Worm (Caenorhabditis elegans) whole organism, L1 larva: ENCODE results near the gene srd-42.

Experiments
- C16A3.4 ChIP-seq: fragments of 150-350 bp; optimal IDR thresholded peaks from 2 replicates; lab custom pipeline; 2014; ENCODE audit warnings: missing biosample characterization, missing genetic modification characterization
- aha-1 ChIP-seq: fragments of 150-350 bp; optimal IDR thresholded peaks from 2 replicates; lab custom pipeline; 2014; ENCODE audit warnings: missing biosample characterization, missing genetic modification characterization
- alr-1 ChIP-seq: fragments of 200-800 bp; sonication (Bioruptor generic); optimal IDR thresholded peaks from 2 replicates; lab custom pipeline; 2018; ENCODE audit warnings: borderline replicate concordance, mild to moderate bottlenecking, missing genetic modification characterization, missing compliant biosample characterization
- ceh-63 ChIP-seq: fragments of 200-800 bp; sonication (Bioruptor generic); optimal IDR thresholded peaks from 2 replicates; lab custom pipeline; 2018; ENCODE audit warnings: mild to moderate bottlenecking, missing genetic modification characterization, missing compliant biosample characterization
- ceh-8 ChIP-seq: fragments of 200-800 bp; sonication (Bioruptor generic); optimal IDR thresholded peaks from 2 replicates; lab custom pipeline; 2018; ENCODE audit warnings: mild to moderate bottlenecking, missing genetic modification characterization, moderate library complexity, missing compliant biosample characterization
- ceh-82 ChIP-seq, 3 experiments: fragments of 150-350 bp in 1 of 3; sonication (generic microtip) in 2 of 3; optimal IDR thresholded peaks; 2 replicates each; lab custom pipeline; 2014 to 2017; ENCODE audit warnings: missing biosample characterization in 3 of 3, missing genetic modification characterization in 3 of 3
- ceh-88 ChIP-seq: fragments of 200-800 bp; sonication (Bioruptor generic); IDR thresholded peaks from 2 replicates; pipeline ENCODE4 v1.3.6; 2022; ENCODE audit warnings: missing genetic modification characterization, missing compliant biosample characterization
- ceh-90 ChIP-seq: sonication (generic microtip); optimal IDR thresholded peaks from 2 replicates; lab custom pipeline; 2016; ENCODE audit warnings: missing genetic modification characterization, missing compliant biosample characterization
- dpl-1 ChIP-seq, 3 experiments: fragments of 150-350 bp in 2 of 3; sonication (generic microtip) in 1 of 3; optimal IDR thresholded peaks; 2 replicates each; lab custom pipeline; 2014 to 2017; ENCODE audit warnings: missing biosample characterization in 3 of 3, missing genetic modification characterization in 3 of 3, missing genetic modification reagents in 3 of 3
- dsc-1 ChIP-seq: sonication (generic microtip); optimal IDR thresholded peaks from 2 replicates; lab custom pipeline; 2016; ENCODE audit warnings: mild to moderate bottlenecking, missing genetic modification characterization, missing compliant biosample characterization
- efl-1 ChIP-seq, 4 experiments: fragments of 150-350 bp; optimal IDR thresholded peaks in 3 of 4; peaks in 1 of 4; 1 replicate in 1 of 4; 2 replicates in 3 of 4; lab custom pipeline; 2014; ENCODE audit warnings: missing biosample characterization in 2 of 4, missing genetic modification characterization in 2 of 4, missing genetic modification reagents in 2 of 4
- elt-2 ChIP-seq: sonication (generic microtip); optimal IDR thresholded peaks from 2 replicates; lab custom pipeline; 2016; ENCODE audit warnings: missing genetic modification characterization, mild to moderate bottlenecking, inconsistent platforms, missing compliant biosample characterization, missing genetic modification reagents
- ets-5 ChIP-seq: fragments of 200-800 bp; sonication (Bioruptor generic); IDR thresholded peaks from 2 replicates; pipeline ENCODE4 v1.3.6; 2022; ENCODE audit warnings: missing genetic modification characterization, missing compliant biosample characterization
- fkh-8 ChIP-seq: sonication (generic microtip); optimal IDR thresholded peaks from 2 replicates; lab custom pipeline; 2016; ENCODE audit warnings: mild to moderate bottlenecking, missing genetic modification characterization, missing compliant biosample characterization
- fos-1 ChIP-seq: fragments of 150-350 bp; optimal IDR thresholded peaks from 2 replicates; lab custom pipeline; 2014; ENCODE audit warnings: missing biosample characterization, missing genetic modification characterization
- grh-1 ChIP-seq: fragments of 200-800 bp; sonication (Bioruptor generic); IDR thresholded peaks from 2 replicates; pipeline ENCODE4 v1.3.6; 2022; ENCODE audit warnings: missing genetic modification reagents, missing genetic modification characterization, missing compliant biosample characterization
- hlh-17 ChIP-seq: fragments of 200-800 bp; sonication (Bioruptor generic); optimal IDR thresholded peaks from 2 replicates; lab custom pipeline; 2018; ENCODE audit warnings: missing genetic modification characterization, mild to moderate bottlenecking, missing compliant biosample characterization, moderate library complexity, borderline replicate concordance
- hpl-2 ChIP-seq: fragments of 150-350 bp; optimal IDR thresholded peaks from 2 replicates; lab custom pipeline; 2014; ENCODE audit warnings: missing biosample characterization, missing genetic modification reagents, missing genetic modification characterization
- lin-13 ChIP-seq: fragments of 150-350 bp; optimal IDR thresholded peaks from 2 replicates; lab custom pipeline; 2014; ENCODE audit warnings: missing biosample characterization, missing genetic modification reagents, missing genetic modification characterization
- lin-15B ChIP-seq: fragments of 150-350 bp; sonication (generic microtip); optimal IDR thresholded peaks from 3 replicates; lab custom pipeline; 2014; ENCODE audit warnings: missing biosample characterization, missing genetic modification characterization
- lin-39 ChIP-seq: fragments of 150-350 bp; optimal IDR thresholded peaks from 2 replicates; lab custom pipeline; 2014; ENCODE audit warnings: missing biosample characterization, missing genetic modification reagents, missing genetic modification characterization
- mab-9 ChIP-seq: fragments of 200-800 bp; sonication (Bioruptor generic); IDR thresholded peaks from 2 replicates; pipeline ENCODE4 v1.3.6; 2022; ENCODE audit warnings: missing genetic modification reagents, missing genetic modification characterization, missing compliant biosample characterization
- mef-2 ChIP-seq: fragments of 150-350 bp; optimal IDR thresholded peaks from 2 replicates; lab custom pipeline; 2014; ENCODE audit warnings: missing biosample characterization, missing genetic modification characterization
- mep-1 ChIP-seq: fragments of 150-350 bp; optimal IDR thresholded peaks from 2 replicates; lab custom pipeline; 2014; ENCODE audit warnings: missing biosample characterization, missing genetic modification characterization
- nhr-11 ChIP-seq: fragments of 150-350 bp; optimal IDR thresholded peaks from 2 replicates; lab custom pipeline; 2014; ENCODE audit warnings: missing biosample characterization, missing genetic modification characterization
- nhr-12 ChIP-seq: sonication (generic microtip); optimal IDR thresholded peaks from 2 replicates; lab custom pipeline; 2017; ENCODE audit warnings: missing biosample characterization, missing genetic modification characterization
- nhr-19 ChIP-seq: fragments of 200-800 bp; sonication (Bioruptor generic); conservative IDR thresholded peaks from 2 replicates; pipeline ENCODE4 v1.3.6; 2022; ENCODE audit warnings: missing genetic modification characterization, missing compliant biosample characterization
- nhr-237 ChIP-seq: fragments of 150-350 bp; optimal IDR thresholded peaks from 2 replicates; lab custom pipeline; 2014; ENCODE audit warnings: missing biosample characterization, missing genetic modification characterization
- nhr-28 ChIP-seq: fragments of 150-350 bp; optimal IDR thresholded peaks from 2 replicates; lab custom pipeline; 2014; ENCODE audit warnings: missing biosample characterization, missing genetic modification characterization
- nhr-47 ChIP-seq: sonication (generic microtip); optimal IDR thresholded peaks from 2 replicates; lab custom pipeline; 2016; ENCODE audit warnings: mild to moderate bottlenecking, missing genetic modification characterization, moderate library complexity, missing compliant biosample characterization
- nhr-71 ChIP-seq: sonication (generic microtip); optimal IDR thresholded peaks from 2 replicates; lab custom pipeline; 2016; ENCODE audit warnings: mild to moderate bottlenecking, missing genetic modification characterization, moderate library complexity, missing compliant biosample characterization
- nhr-76 ChIP-seq: sonication (generic microtip); optimal IDR thresholded peaks from 2 replicates; lab custom pipeline; 2017; ENCODE audit warnings: missing biosample characterization, missing genetic modification characterization
- nhr-77 ChIP-seq: fragments of 150-350 bp; optimal IDR thresholded peaks from 2 replicates; lab custom pipeline; 2014; ENCODE audit warnings: missing biosample characterization, missing genetic modification characterization
- nhr-85 ChIP-seq: sonication (generic microtip); peaks from one replicate; lab custom pipeline; 2016; ENCODE audit warnings: missing genetic modification characterization, inconsistent platforms, missing compliant biosample characterization
- pqm-1 ChIP-seq: sonication (generic microtip); optimal IDR thresholded peaks from 3 replicates; lab custom pipeline; 2017; ENCODE audit warnings: missing biosample characterization, missing genetic modification characterization
- rnt-1 ChIP-seq: sonication (generic microtip); optimal IDR thresholded peaks from 2 replicates; lab custom pipeline; 2016; ENCODE audit warnings: mild to moderate bottlenecking, missing genetic modification characterization, moderate library complexity, missing compliant biosample characterization
- skn-1 ChIP-seq: fragments of 150-350 bp; optimal IDR thresholded peaks from 2 replicates; lab custom pipeline; 2014; ENCODE audit warnings: missing biosample characterization, missing genetic modification characterization
- snu-23 ChIP-seq: sonication (generic microtip); optimal IDR thresholded peaks from 2 replicates; lab custom pipeline; 2016; ENCODE audit warnings: missing genetic modification characterization, missing compliant biosample characterization
- sup-37 ChIP-seq: fragments of 200-800 bp; sonication (Bioruptor generic); optimal IDR thresholded peaks from 2 replicates; lab custom pipeline; 2018; ENCODE audit warnings: mild to moderate bottlenecking, missing genetic modification characterization, missing compliant biosample characterization
- tbx-2 ChIP-seq: sonication (generic microtip); optimal IDR thresholded peaks from 2 replicates; lab custom pipeline; 2016; ENCODE audit warnings: missing genetic modification characterization, missing compliant biosample characterization
- tlp-1 ChIP-seq: fragments of 150-350 bp; optimal IDR thresholded peaks from 2 replicates; lab custom pipeline; 2014; ENCODE audit warnings: missing biosample characterization, missing genetic modification characterization
- unc-130 ChIP-seq: fragments of 150-350 bp; optimal IDR thresholded peaks from 2 replicates; lab custom pipeline; 2017; ENCODE audit warnings: missing biosample characterization, missing genetic modification characterization, inconsistent platforms
- unc-62 ChIP-seq: fragments of 150-350 bp; optimal IDR thresholded peaks from 2 replicates; lab custom pipeline; 2014; ENCODE audit warnings: missing biosample characterization, missing genetic modification reagents, missing genetic modification characterization
- unc-98 ChIP-seq: fragments of 200-800 bp; sonication (Bioruptor generic); IDR thresholded peaks from 2 replicates; pipeline ENCODE4 v1.3.6; 2022; ENCODE audit warnings: missing genetic modification characterization, missing compliant biosample characterization
- xbp-1 ChIP-seq: sonication (generic microtip); optimal IDR thresholded peaks from 2 replicates; lab custom pipeline; 2016; ENCODE audit warnings: missing genetic modification characterization, missing compliant biosample characterization
- zip-4 ChIP-seq: fragments of 200-800 bp; sonication (Bioruptor generic); optimal IDR thresholded peaks from 2 replicates; lab custom pipeline; 2018; ENCODE audit warnings: mild to moderate bottlenecking, missing genetic modification characterization, moderate library complexity, missing compliant biosample characterization
- ztf-11 ChIP-seq, 2 experiments: sonication (generic microtip); optimal IDR thresholded peaks; 2 replicates each; lab custom pipeline; 2016 to 2017; ENCODE audit warnings: missing genetic modification characterization in 2 of 2, missing biosample characterization in 1 of 2, missing compliant biosample characterization in 1 of 2
- ztf-4 ChIP-seq: fragments of 150-350 bp; optimal IDR thresholded peaks from 2 replicates; lab custom pipeline; 2014; ENCODE audit warnings: missing biosample characterization, missing genetic modification characterization

Gene srd-42

ce11 chrX:13328868-13329267, 25.6 kb upstream of the srd-42 start (continued):
- TF ChIP-seq ztf-11 (tag; optimal IDR thresholded peaks at IDR 0.05; lab: Kevin White, UChicago) (no peak), hpl-2 (GFP tag; lab: Kevin White, UChicago) (no peak), nhr-47 (peak; percentile 75), hlh-17 (GFP tag; lab: Kevin White, UChicago) (no peak), ceh-63 (GFP tag; lab: Kevin White, UChicago) (no peak), tbx-2 (peak; percentile 83), ceh-88 (GFP tag; lab: Robert Waterston, UW) (no peak), nhr-237 (tag; lab: Kevin White, UChicago) (peak; percentile 19), ets-5 (no peak), nhr-19 (GFP tag; lab: Robert Waterston, UW) (peak; percentile 89), nhr-11 (no peak), alr-1 (tag; lab: Kevin White, UChicago) (no peak), zip-4 (no peak), fkh-8 (tag; lab: Kevin White, UChicago) (peak; percentile 82), lin-15B (peak; percentile 57), rnt-1 (tag; lab: Kevin White, UChicago) (peak; percentile 89), skn-1 (peak; percentile 92), lin-13 (GFP tag; lab: Kevin White, UChicago) (peak; percentile 78), ceh-82 (tag; optimal IDR thresholded peaks at IDR 0.05; lab: Kevin White, UChicago) (peak; percentile 32 to 78 (median 52)), pqm-1 (tag; lab: Kevin White, UChicago) (no peak), nhr-76 (tag; lab: Kevin White, UChicago) (no peak), unc-62 (GFP tag; lab: Kevin White, UChicago) (peak; percentile 64), mef-2 (peak; percentile 47), efl-1 (optimal IDR thresholded peaks at IDR 0.05; lab: Kevin White, UChicago) (peak; percentile 58 to 67), efl-1 (GFP tag; optimal IDR thresholded peaks at IDR 0.05 in 1 of 2; lab: Kevin White, UChicago) (peak; percentile 49 to 73), ceh-90 (tag; lab: Kevin White, UChicago) (no peak), nhr-12 (no peak), xbp-1 (tag; lab: Kevin White, UChicago) (peak; percentile 76), aha-1 (tag; lab: Kevin White, UChicago) (no peak), dsc-1 (peak; percentile 36), nhr-71 (tag; lab: Kevin White, UChicago) (peak; percentile 96), nhr-77 (tag; lab: Kevin White, UChicago) (peak; percentile 65), ztf-4 (tag; lab: Kevin White, UChicago) (peak; percentile 79), snu-23 (peak; percentile 94), tlp-1 (tag; lab: Kevin White, UChicago) (no peak), C16A3.4 (tag; lab: Kevin White, UChicago) (peak; percentile 88), elt-2 (peak; percentile 61), mep-1 (tag; lab: Kevin White, UChicago) (peak; percentile 92), lin-39 (tag; lab: Kevin White, UChicago) (peak; percentile 96), sup-37 (GFP tag; lab: Kevin White, UChicago) (no peak), unc-98 (GFP tag; lab: Robert Waterston, UW) (0 out of 2 replicates have a peak, but pooled peaks have one; percentile 4), mab-9 (GFP tag; lab: Robert Waterston, UW) (no peak), grh-1 (no peak), dpl-1 (GFP tag; optimal IDR thresholded peaks at IDR 0.05; lab: Kevin White, UChicago) (peak; percentile 50 to 64 (median 59)), nhr-85 (tag; lab: Kevin White, UChicago) (peak; percentile 88), ceh-8 (GFP tag; lab: Kevin White, UChicago) (no peak), fos-1 (tag; lab: Kevin White, UChicago) (peak; percentile 94), nhr-28 (no peak), unc-130 (tag; lab: Kevin White, UChicago) (peak; percentile 92)
